Fruit fly (Drosophila melanogaster) whole organism, wandering third instar larva: ENCODE results near the gene CG42704.

Source experiments
- Dfd ChIP-seq: fragments of >200 bp; optimal IDR thresholded peaks from 2 replicates; lab custom pipeline; 2017; ENCODE audit warnings: missing biosample characterization, missing genetic modification characterization
- GATAd ChIP-seq: sonication (Bioruptor generic); optimal IDR thresholded peaks from 2 replicates; lab custom pipeline; 2016; ENCODE audit warnings: missing biosample characterization, missing genetic modification characterization
- HLH106 ChIP-seq: fragments of 200-800 bp; optimal IDR thresholded peaks from 3 replicates; lab custom pipeline; 2019; ENCODE audit warnings: missing biosample characterization, mild to moderate bottlenecking, missing genetic modification characterization, moderate library complexity
- Vsx2 ChIP-seq: fragments of 200-300, 225-300 bp; sonication (Bioruptor generic); optimal IDR thresholded peaks from 2 replicates; lab custom pipeline; 2018; ENCODE audit warnings: missing biosample characterization, missing genetic modification characterization; ENCODE audit not compliant: partially characterized antibody
- brk ChIP-seq: fragments of 200-800 bp; sonication (Bioruptor generic); optimal IDR thresholded peaks from 2 replicates; lab custom pipeline; 2016; ENCODE audit warnings: missing biosample characterization, mild to moderate bottlenecking, missing genetic modification characterization
- ey ChIP-seq: fragments of 200-800 bp; sonication (Bioruptor generic); optimal IDR thresholded peaks from 2 replicates; lab custom pipeline; 2016; ENCODE audit warnings: missing biosample characterization, missing genetic modification characterization
- jim ChIP-seq: fragments of 175-275, 200-325 bp; sonication (Bioruptor generic); optimal IDR thresholded peaks from 2 replicates; lab custom pipeline; 2016; ENCODE audit warnings: missing biosample characterization, mild to moderate bottlenecking, missing genetic modification characterization
- usp ChIP-seq: fragments of >200 bp; optimal IDR thresholded peaks from 2 replicates; lab custom pipeline; 2017; ENCODE audit warnings: missing biosample characterization, missing genetic modification characterization

DNA sequence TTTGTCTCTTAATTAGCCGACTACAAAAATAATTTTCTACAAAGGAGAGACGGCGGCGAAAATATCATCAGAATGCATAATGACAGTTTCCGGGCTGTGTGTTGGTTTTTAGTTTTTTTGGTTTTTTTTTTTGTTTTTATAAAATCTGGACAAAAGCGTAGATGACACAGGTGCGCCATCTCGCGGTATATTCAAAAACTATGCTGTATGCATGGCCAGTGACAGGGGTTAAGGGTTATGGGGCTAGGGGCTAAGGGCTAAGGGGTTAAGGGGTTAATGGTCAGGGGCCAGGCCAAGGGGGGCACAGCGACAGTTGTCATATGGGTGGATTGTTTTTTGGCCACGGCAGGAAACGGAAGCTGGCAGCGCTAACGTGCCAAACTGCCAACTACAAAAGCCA, 10.1 kb downstream of the CG42704 start:
- no peak for TF ChIP-seq Vsx2 (GFP tag; lab: Kevin White, UChicago)
- TF ChIP-seq Dfd, result no peak
- no peak for TF ChIP-seq HLH106 (tag; lab: Kevin White, UChicago)
- TF ChIP-seq brk (GFP tag; lab: Kevin White, UChicago), result no peak
- no peak for TF ChIP-seq ey
- TF ChIP-seq GATAd (GFP tag; lab: Kevin White, UChicago), result no peak
- TF ChIP-seq jim (GFP tag; lab: Kevin White, UChicago), result no peak
- no peak for TF ChIP-seq usp
